Fruit fly (Drosophila melanogaster): Measurements from ENCODE around the gene Cpr35B.

- no peak for TF ChIP-seq CG8478 (optimal IDR thresholded peaks at IDR 0.05)
- TF ChIP-seq CTCF (optimal IDR thresholded peaks at IDR 0.05): no peak
Measured at dm6 chr2L:14444834-14445233, 19.8 kb upstream of the Cpr35B start.
